Fruit fly (Drosophila melanogaster) ovary, adult (tissue): ENCODE data around the gene CG7065.

Experiments
- CG17801 ChIP-seq: fragments of 200-800 bp; optimal IDR thresholded peaks from 2 replicates; lab custom pipeline; 2019; ENCODE audit warnings: missing biosample characterization, mild to moderate bottlenecking, missing genetic modification characterization, moderate library complexity; ENCODE audit not compliant: partially characterized antibody

Gene CG7065

DNA sequence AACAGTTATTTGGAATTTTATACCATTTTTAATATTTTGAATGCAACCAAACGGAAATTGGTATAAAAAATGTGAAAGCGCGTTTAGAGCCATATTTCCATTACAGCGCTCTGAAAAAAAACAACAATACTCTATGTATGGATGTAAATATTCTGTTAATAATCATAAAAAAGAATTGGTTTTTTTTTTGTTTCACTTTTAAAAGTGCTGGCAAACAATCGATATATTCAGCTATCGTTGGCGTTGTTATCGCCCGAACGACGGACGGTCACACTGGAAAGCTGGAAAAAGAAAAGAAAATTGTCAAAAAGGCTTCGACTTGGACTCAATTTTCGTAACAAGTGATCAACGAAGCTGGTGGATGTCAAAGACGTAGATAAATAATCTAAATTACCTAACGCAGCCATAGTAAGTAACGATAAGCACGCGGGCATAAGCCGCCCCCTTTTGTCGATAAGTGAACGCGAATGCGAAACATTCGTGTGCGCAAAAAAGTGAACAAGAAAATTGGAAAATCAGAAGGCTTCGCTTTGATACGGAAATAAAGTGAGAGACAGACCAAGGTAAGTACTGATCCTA is at the start of gene CG7065:
CG7065 (plus strand) TSS at position 270 of the 579 bp plus-strand sequence.
- TF ChIP-seq CG17801: peak; percentile 19

DNA sequence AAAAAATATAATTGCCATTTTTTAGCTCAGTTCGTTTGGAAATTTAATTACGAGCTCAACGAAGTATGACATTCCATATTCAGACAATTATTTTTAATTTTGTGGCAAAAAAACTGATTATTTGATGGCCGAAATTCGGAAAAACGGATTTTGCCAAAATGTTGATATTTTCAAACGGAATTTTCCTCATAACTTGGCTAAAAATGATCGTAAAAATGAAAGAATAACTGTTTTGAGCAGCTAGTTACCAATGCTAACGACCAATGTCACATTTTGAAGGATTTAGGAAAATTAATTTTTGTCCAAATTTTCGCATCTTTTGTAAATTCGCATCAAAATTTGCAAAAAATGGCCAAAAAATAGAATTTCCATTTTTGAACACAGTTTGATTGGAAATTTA is 49.2 kb upstream of the CG7065 start:
- no peak for TF ChIP-seq CG17801

- no peak for TF ChIP-seq CG17801
Observed at dm6 chrX:9093912-9094311, 48.4 kb upstream of the CG7065 start.

DNA sequence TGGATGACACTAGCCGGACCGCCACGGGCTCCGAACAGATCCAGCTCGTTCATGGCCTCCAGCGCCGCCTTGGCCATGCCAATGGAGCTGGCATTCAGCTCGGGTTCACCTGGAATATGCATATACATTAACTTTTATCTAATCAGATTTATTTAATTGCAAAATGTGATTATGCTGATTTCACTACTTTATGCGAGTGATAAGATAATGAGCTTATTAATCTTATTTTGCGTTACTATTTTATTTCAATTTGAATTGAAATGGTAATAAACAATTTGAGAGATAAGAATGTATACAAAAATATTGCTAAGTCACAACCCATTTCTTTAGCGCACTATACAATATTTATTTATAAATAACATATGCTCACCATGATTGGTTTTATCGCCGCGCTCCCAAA is 40.2 kb upstream of the CG7065 start:
- TF ChIP-seq CG17801: no peak

- no peak for TF ChIP-seq CG17801
Observed at dm6 chrX:9103308-9104185, 38.7 kb upstream of the CG7065 start, which contains the start of gene CG7766. TSS of gene CG7766 (minus strand) at chrX:9103739.

DNA sequence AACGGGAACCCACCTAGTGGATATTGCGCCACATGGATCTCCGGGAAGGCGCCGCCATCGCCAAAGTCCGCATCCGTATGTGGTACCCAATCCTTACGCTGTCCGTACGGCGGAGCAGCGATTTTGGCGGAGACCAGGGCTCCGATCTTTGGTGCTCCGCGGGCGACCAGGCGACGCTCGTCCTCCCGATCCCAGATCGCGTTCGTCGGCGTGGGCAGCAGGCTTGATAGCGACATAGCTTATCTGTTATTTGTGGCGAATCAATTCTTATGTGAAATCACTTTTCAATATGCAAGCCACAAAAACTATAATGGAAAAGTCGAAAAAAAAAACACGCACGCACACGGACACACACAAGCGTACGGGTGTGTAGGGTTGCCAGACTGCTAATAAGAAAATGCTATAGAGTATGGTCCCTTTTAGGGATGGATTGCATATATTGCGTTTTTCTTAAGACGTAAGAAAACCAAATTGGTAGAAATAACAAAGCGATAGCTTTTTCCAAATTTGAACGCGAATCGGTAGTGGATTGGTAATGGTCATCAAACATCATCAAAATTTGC is 36.0 kb upstream of the CG7065 start, which contains the start of gene Bx42:
Bx42 (minus strand) TSS at position 393 of the 563 bp plus-strand sequence.
- TF ChIP-seq CG17801: no peak

DNA sequence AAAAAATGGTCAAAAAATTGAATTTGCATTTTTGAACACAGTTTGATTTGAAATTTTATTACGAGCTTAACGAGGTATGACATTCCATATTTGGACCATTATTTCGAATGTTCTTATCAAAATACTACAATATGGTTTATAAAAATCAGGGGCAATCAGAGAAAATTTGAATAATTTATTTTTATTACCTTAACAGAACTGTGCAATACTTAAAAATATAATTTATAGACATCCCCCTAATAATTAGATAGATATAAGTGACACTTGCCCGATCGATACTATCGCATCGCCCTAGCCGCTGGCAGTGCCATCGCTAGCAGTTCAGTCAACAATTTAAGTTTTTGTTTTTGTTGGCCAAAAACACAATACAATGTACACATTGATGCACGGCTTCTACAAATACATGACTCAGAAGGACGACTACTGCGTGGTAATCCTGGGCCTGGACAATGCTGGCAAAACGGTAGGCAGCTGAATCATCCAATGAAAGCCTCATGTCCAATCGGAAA is 35.5 kb upstream of the CG7065 start, which contains the start of gene Arfrp1:
Arfrp1 (plus strand) TSS at position 295 of the 509 bp plus-strand sequence.
- peak; percentile 19 for TF ChIP-seq CG17801

DNA sequence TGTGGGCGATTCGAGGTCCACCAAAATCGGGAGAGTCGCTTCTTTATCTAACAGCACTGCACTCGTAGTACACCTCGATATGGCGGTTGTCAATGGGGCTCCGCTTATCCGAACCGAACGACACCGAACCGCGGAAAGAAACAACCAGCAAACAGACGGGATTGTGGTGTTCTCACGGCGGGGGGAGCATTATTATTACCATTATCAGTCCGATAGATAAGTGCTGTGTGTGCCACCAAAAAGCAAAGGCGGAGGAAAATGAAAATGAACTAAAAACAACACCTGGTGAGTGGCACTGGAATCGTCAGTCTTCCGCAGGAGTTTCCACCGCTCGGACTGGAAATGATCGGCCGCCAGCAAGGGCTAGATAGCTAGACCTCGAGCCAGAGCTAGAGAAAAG is 33.9 kb upstream of the CG7065 start, which contains the start of gene AP-1gamma:
AP-1gamma (plus strand) TSS at position 305 of the 400 bp plus-strand sequence.
- TF ChIP-seq CG17801: no peak

DNA sequence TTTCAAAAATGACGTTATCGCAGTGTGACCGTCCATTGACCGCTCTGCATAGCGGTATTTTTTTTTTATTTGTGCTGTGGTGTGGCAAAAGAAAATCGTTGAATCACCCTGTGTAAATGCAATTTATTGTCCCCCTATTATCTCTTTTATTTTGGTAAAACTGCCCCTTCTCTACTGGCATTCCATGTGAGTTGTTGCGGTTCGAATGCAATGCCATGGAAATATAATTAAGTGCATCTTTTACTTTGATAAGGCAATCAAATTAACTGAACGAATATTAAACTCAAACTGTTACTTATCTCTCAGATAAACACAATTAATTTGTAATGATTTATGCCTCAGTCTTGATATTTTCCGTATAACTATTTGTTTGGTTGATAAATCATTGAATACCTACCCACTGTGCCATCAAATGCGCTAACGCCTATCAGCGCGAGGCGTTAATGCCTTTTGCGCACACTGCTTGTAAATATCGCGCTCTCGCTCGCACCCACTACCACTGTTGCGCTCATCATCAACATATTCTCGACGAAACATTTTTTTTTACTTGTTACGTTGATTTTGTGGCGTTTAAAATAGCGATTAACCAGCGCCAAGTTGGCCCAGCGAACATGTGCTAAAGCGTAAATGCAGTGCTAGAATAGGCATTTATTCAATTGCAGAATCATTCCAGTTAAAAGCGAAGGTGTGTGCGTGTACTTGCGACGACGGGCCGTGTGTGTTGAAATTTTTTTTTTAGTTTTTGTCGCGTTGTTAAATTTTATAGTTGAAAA is 33.0 kb upstream of the CG7065 start:
- TF ChIP-seq CG17801: no peak

dm6 chrX:9110155-9110909 is 32.0 kb upstream of the CG7065 start:
- TF ChIP-seq CG17801: no peak

- TF ChIP-seq CG17801: no peak
Observed at dm6 chrX:9117831-9118230, 24.5 kb upstream of the CG7065 start.

DNA sequence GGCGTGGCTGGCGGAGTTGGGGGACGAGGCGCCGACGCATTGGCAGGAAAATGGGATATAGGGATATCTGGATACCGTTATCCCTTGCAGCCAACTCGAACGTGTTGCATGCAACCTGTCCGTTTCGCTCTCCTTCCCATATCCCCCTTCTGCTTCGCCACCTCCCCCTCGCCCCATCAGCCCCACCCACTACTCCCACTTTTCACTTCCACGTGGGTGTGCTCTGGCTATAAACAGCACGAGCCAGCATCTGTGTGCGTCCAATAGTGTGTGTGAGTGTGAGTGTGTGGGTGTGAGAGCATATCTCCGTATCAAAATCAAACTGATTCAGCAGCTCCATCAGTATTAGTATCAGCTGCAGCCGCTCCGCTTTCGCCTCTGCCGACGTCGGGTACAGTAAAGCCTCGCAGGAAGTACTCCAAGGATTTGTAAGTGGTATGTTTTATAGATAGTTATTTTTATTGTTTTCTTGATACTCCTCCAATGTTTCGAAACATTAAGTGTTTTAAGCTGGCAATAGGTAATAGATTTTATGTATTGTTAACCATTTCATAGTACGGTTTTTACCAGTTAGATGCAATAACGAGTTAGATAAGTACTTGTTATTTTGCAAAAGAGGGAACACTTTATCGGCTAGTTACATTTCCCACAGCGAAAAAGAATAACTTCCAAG is 23.2 kb upstream of the CG7065 start:
- no peak for TF ChIP-seq CG17801

DNA sequence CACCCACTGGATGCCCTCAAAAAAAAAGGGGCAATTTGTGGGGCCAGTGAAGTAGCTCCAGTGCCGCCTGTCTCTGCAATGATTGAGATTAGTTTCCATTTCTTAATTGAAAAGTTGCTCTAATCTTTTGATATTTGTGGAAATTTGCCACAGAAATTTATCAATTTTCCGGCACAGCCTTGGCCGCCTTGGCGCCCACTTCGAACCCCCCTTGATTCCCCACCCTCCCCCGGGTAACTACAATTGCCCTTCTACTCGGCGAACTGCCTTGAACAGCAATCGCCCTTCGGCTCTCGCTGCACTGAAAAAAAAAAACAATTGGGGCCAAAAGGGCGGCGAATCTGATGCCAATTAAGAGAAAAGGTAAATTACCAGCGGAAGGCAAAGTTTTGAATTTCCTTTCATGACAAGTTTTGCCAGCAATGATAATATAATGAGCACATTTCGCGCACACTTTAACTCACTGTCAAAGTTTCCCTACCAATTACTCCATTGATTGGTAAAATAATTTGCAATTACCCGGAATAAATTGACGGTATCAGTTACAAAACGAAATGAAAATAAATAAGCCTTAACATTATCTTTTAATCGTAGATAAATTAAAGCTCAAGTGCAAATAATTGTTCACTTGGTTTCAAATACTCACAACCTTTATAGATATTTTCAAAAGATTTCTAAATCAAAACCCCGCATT is 22.5 kb upstream of the CG7065 start:
- TF ChIP-seq CG17801: no peak
